Worm (Caenorhabditis elegans): ENCODE measurements around the gene asp-9.

The asp-9 gene

DNA sequence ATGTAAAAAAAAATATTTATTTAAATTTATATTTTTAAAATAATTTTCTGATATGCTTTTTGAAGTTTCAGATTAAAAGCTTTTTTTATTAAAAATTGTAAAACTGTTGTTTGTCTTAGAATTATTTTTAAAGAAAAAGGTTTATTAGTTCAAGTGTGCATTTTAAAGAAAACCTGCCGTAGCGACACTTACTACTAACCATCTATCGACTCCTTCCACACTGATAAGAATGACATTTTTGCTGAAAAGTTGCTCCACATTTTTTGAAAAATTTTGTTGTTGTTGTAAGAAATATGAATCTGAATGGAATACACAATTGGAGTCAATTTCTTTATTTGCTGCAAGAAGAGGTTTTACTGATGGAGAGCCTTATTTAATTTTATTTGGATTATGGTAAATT is 42.3 kb downstream of the asp-9 start, which contains the start of gene C49A9.1:
C49A9.1 (plus strand) TSS at position 217 of the 400 bp plus-strand sequence.
- TF ChIP-seq tbx-8 (GFP tag; optimal IDR thresholded peaks at IDR 0.05): no peak
- TF ChIP-seq M03D4.4 (tag; optimal IDR thresholded peaks at IDR 0.05): no peak

DNA sequence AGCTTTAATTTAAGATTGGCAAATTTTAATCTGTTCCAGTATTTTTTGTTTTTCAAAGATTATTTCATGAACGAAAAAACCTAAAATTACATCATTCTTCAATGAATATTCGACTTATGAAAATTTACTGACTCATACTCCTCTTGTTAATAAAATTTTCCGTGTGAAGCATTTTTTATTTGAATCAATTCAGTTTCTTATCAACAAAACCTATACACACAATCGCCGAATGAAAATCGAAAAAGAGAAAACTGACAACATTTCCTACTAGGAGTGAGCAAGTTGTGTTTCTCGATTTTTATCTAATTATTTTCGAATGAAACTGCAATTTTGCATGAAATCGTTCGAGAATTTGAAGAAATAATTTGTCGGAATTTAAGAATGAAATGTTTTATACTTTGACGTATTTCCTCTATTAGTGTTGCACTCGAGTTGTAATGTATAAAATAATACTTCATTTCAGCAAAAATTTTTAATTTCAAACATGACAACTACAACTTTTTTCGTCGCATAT is 44.9 kb downstream of the asp-9 start, which contains the start of gene F58F9.4:
F58F9.4 (plus strand) TSS at position 464 of the 514 bp plus-strand sequence.
- TF ChIP-seq unc-62 (GFP tag; optimal IDR thresholded peaks at IDR 0.05) (no peak), unc-39 (tag; optimal IDR thresholded peaks at IDR 0.05) (no peak), nhr-2 (tag; optimal IDR thresholded peaks at IDR 0.05) (no peak), tbx-8 (GFP tag; optimal IDR thresholded peaks at IDR 0.05) (no peak), snpc-4 (tag; optimal IDR thresholded peaks at IDR 0.05) (no peak), nhr-12 (tag; optimal IDR thresholded peaks at IDR 0.05) (no peak), unc-120 (tag; optimal IDR thresholded peaks at IDR 0.05; ENCODE audit: poor library complexity, severe bottlenecking) (no peak), nhr-237 (tag; optimal IDR thresholded peaks at IDR 0.05) (no peak), ceh-83 (GFP tag; optimal IDR thresholded peaks at IDR 0.05) (no peak), hlh-1 (tag; optimal IDR thresholded peaks at IDR 0.05) (no peak), elt-3 (tag; optimal IDR thresholded peaks at IDR 0.05) (no peak), ces-1 (GFP tag; optimal IDR thresholded peaks at IDR 0.05) (no peak), lin-13 (tag; optimal IDR thresholded peaks at IDR 0.05) (no peak), blmp-1 (tag; optimal IDR thresholded peaks at IDR 0.05) (no peak), mep-1 (tag; optimal IDR thresholded peaks at IDR 0.05) (no peak), bed-3 (GFP tag; optimal IDR thresholded peaks at IDR 0.05) (no peak), ceh-43 (GFP tag; optimal IDR thresholded peaks at IDR 0.05) (no peak), zip-8 (tag; optimal IDR thresholded peaks at IDR 0.05) (no peak)

DNA sequence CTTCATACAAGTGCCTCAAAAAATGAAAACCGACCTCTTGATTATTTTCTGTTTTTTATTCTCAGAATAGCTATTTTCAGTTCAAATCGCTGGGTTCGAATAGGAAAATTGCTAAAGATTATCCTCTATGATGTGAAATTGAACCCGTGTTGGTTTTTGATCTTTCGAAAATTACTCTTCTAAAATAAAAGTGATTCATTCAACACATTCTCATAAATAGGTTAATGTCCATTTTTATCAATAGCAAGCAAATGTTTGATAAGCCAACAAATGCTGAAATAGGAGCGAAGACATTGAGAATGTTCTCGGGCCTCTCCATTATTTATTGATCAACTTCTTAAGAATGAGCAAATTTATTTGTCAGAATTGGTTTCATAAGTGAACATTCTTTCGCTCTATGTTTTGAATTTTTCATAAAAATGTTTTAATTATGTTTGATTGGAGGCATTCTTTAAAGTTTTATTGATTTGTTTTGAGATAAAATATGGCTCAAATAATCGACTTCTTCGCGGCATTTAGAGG is 47.1 kb downstream of the asp-9 start, which contains the start of gene F58F9.3:
F58F9.3 (plus strand) TSS at position 472 of the 522 bp plus-strand sequence.
- TF ChIP-seq nhr-237 (tag; optimal IDR thresholded peaks at IDR 0.05) (no peak), pha-4 (tag; optimal IDR thresholded peaks at IDR 0.05) (no peak), lsy-2 (tag; optimal IDR thresholded peaks at IDR 0.05) (no peak), M03D4.4 (tag; optimal IDR thresholded peaks at IDR 0.05) (no peak), tbx-8 (GFP tag; optimal IDR thresholded peaks at IDR 0.05) (no peak)

DNA sequence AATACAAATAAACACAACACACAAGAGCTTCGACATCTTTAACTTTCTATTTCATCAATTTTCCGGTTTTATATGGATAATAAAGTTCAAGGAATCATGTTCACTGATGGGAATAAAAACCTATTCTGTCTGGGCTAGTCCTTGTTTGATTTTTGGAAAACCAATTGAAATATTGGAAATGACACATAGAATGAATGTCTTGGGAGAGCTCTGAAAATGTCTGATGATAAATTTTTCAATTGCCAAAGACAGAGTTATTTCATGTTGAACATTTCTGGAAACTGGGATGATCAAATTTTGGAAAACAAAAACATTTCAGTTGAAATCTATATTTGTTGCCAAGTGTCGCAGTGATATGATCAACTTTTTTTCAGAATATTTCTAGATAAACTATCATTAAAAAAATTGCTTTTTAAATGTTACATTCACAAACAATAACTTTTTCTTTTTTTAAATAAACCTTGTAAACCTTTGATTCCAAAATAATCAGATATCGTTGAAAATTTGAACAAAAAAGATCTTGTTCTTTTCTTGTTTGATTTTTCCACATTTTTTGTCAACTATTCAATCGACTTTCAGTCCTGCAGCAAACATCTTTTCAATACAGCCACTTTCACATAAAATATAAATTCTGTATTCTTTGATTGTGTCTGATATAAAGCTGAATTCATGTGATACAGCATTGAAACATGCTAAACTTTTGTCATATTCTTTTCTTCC is 52.0 kb downstream of the asp-9 start, which contains the start of the genes F58F9.6 and F58F9.8:
F58F9.6 (minus strand) TSS at position 101 of the 720 bp plus-strand sequence.
F58F9.8 (plus strand) TSS at position 670 of the 720 bp plus-strand sequence.
- TF ChIP-seq lin-32 (GFP tag; optimal IDR thresholded peaks at IDR 0.05) (no peak), unc-62 (GFP tag; optimal IDR thresholded peaks at IDR 0.05) (no peak), ceh-83 (GFP tag; optimal IDR thresholded peaks at IDR 0.05) (no peak), nhr-28 (tag; optimal IDR thresholded peaks at IDR 0.05) (no peak)

Data from whole organism, mixed stage, embryonic.